Worm (Caenorhabditis elegans) whole organism, mixed stage, embryonic: ENCODE data around the gene trpp-9.

Source experiments
- M03D4.4 ChIP-seq: sonication (generic microtip); optimal IDR thresholded peaks from 2 replicates; lab custom pipeline; 2017; ENCODE audit warnings: mild to moderate bottlenecking, missing genetic modification characterization, missing compliant biosample characterization
- bed-3 ChIP-seq: fragments of 200-800 bp; sonication (Bioruptor generic); optimal IDR thresholded peaks from 3 replicates; lab custom pipeline; 2018; ENCODE audit warnings: mild to moderate bottlenecking, missing genetic modification characterization, moderate library complexity, missing compliant biosample characterization
- blmp-1 ChIP-seq: fragments of 150-350 bp; optimal IDR thresholded peaks from 2 replicates; lab custom pipeline; 2014; ENCODE audit warnings: missing biosample characterization, missing genetic modification characterization
- ces-1 ChIP-seq: fragments of 150-350 bp; optimal IDR thresholded peaks from 2 replicates; lab custom pipeline; 2014; ENCODE audit warnings: missing biosample characterization, missing genetic modification reagents, missing genetic modification characterization
- cnd-1 ChIP-seq: fragments of 200-800 bp; sonication (Bioruptor generic); optimal IDR thresholded peaks from 2 replicates; lab custom pipeline; 2018; ENCODE audit warnings: mild to moderate bottlenecking, missing genetic modification characterization, missing compliant biosample characterization
- drap-1 ChIP-seq: fragments of 200-800 bp; sonication (Bioruptor generic); optimal IDR thresholded peaks from 3 replicates; lab custom pipeline; 2018; ENCODE audit warnings: mild to moderate bottlenecking, missing genetic modification characterization, missing compliant biosample characterization
- elt-1 ChIP-seq: sonication (generic microtip); optimal IDR thresholded peaks from 2 replicates; lab custom pipeline; 2017; ENCODE audit warnings: missing genetic modification characterization, mild to moderate bottlenecking, missing compliant biosample characterization, antibody characterized with exemption, moderate library complexity, borderline replicate concordance; ENCODE audit not compliant: insufficient read depth
- elt-3 ChIP-seq: fragments of 150-350 bp; optimal IDR thresholded peaks from 2 replicates; lab custom pipeline; 2014; ENCODE audit warnings: missing biosample characterization, missing genetic modification characterization
- flh-1 ChIP-seq: fragments of 200-800 bp; sonication (Bioruptor generic); optimal IDR thresholded peaks from 2 replicates; lab custom pipeline; 2018; ENCODE audit warnings: mild to moderate bottlenecking, missing genetic modification characterization, moderate library complexity, missing compliant biosample characterization
- ham-2 ChIP-seq: fragments of 200-800 bp; sonication (Bioruptor generic); optimal IDR thresholded peaks from 2 replicates; lab custom pipeline; 2018; ENCODE audit warnings: mild to moderate bottlenecking, missing genetic modification characterization, missing compliant biosample characterization
- hlh-1 ChIP-seq: fragments of 150-350 bp; optimal IDR thresholded peaks from 2 replicates; lab custom pipeline; 2014; ENCODE audit warnings: missing biosample characterization, missing genetic modification reagents, missing genetic modification characterization
- lin-13 ChIP-seq: fragments of 150-350 bp; optimal IDR thresholded peaks from 2 replicates; lab custom pipeline; 2014; ENCODE audit warnings: missing biosample characterization, missing genetic modification characterization
- lsy-2 ChIP-seq: fragments of 150-350 bp; optimal IDR thresholded peaks from 2 replicates; lab custom pipeline; 2014; ENCODE audit warnings: missing biosample characterization, missing genetic modification characterization
- mab-5 ChIP-seq: fragments of 150-350 bp; optimal IDR thresholded peaks from 2 replicates; lab custom pipeline; 2014; ENCODE audit warnings: missing biosample characterization, missing genetic modification characterization
- nhr-2 ChIP-seq: fragments of 150-350 bp; optimal IDR thresholded peaks from 2 replicates; lab custom pipeline; 2014; ENCODE audit warnings: missing biosample characterization, missing genetic modification characterization
- pha-4 ChIP-seq: fragments of 150-350 bp; optimal IDR thresholded peaks from 2 replicates; lab custom pipeline; 2018; ENCODE audit warnings: missing biosample characterization, missing genetic modification reagents, missing genetic modification characterization
- sem-2 ChIP-seq: fragments of 200-800 bp; sonication (Bioruptor generic); optimal IDR thresholded peaks from 2 replicates; lab custom pipeline; 2018; ENCODE audit warnings: mild to moderate bottlenecking, missing genetic modification characterization, missing compliant biosample characterization
- snpc-4 ChIP-seq: fragments of 150-350 bp; optimal IDR thresholded peaks from 2 replicates; lab custom pipeline; 2014; ENCODE audit warnings: missing biosample characterization, missing genetic modification characterization
- sptf-1 ChIP-seq: sonication (generic microtip); optimal IDR thresholded peaks from 2 replicates; lab custom pipeline; 2017; ENCODE audit warnings: mild to moderate bottlenecking, missing genetic modification characterization, moderate library complexity, missing compliant biosample characterization
- tbx-8 ChIP-seq: fragments of 200-800 bp; sonication (Bioruptor generic); optimal IDR thresholded peaks from 2 replicates; lab custom pipeline; 2018; ENCODE audit warnings: mild to moderate bottlenecking, missing genetic modification characterization, moderate library complexity, missing compliant biosample characterization
- unc-120 ChIP-seq: sonication (generic microtip); optimal IDR thresholded peaks from 2 replicates; lab custom pipeline; 2017; ENCODE audit warnings: missing genetic modification characterization, missing compliant biosample characterization; ENCODE audit not compliant: poor library complexity, severe bottlenecking
- unc-39 ChIP-seq: fragments of 150-350 bp; optimal IDR thresholded peaks from 2 replicates; lab custom pipeline; 2014; ENCODE audit warnings: missing biosample characterization, missing genetic modification characterization
- unc-62 ChIP-seq: fragments of 150-350 bp; optimal IDR thresholded peaks from 2 replicates; lab custom pipeline; 2014; ENCODE audit warnings: missing biosample characterization, missing genetic modification reagents, missing genetic modification characterization
- zip-8 ChIP-seq: fragments of 150-350 bp; optimal IDR thresholded peaks from 2 replicates; lab custom pipeline; 2014; ENCODE audit warnings: missing biosample characterization, missing genetic modification characterization
- ztf-11 ChIP-seq: fragments of 150-350 bp; optimal IDR thresholded peaks from 2 replicates; lab custom pipeline; 2014; ENCODE audit warnings: missing biosample characterization, missing genetic modification characterization

Gene trpp-9

ce11 chrX:11555527-11556137, 8.1 kb upstream of the trpp-9 start:
- no peak for TF ChIP-seq lsy-2 (tag; lab: Kevin White, UChicago)
- no peak for TF ChIP-seq lin-13 (tag; lab: Kevin White, UChicago)
- TF ChIP-seq sem-2 (GFP tag; lab: Kevin White, UChicago) = no peak
- no peak for TF ChIP-seq drap-1 (GFP tag; lab: Kevin White, UChicago)
- no peak for TF ChIP-seq M03D4.4 (tag; lab: Kevin White, UChicago)
- TF ChIP-seq ztf-11 (tag; lab: Kevin White, UChicago) = no peak
- no peak for TF ChIP-seq zip-8 (tag; lab: Kevin White, UChicago)
- TF ChIP-seq flh-1 = no peak
- TF ChIP-seq hlh-1 (tag; lab: Kevin White, UChicago) = no peak
- no peak for TF ChIP-seq tbx-8 (GFP tag; lab: Kevin White, UChicago)
- no peak for TF ChIP-seq elt-3 (tag; lab: Kevin White, UChicago)
- TF ChIP-seq mab-5 (tag; lab: Kevin White, UChicago) = no peak
- TF ChIP-seq unc-39 (tag; lab: Kevin White, UChicago) = no peak
- no peak for TF ChIP-seq elt-1 (tag; lab: Kevin White, UChicago)
- TF ChIP-seq, all 35 proteins: peak for 0

DNA sequence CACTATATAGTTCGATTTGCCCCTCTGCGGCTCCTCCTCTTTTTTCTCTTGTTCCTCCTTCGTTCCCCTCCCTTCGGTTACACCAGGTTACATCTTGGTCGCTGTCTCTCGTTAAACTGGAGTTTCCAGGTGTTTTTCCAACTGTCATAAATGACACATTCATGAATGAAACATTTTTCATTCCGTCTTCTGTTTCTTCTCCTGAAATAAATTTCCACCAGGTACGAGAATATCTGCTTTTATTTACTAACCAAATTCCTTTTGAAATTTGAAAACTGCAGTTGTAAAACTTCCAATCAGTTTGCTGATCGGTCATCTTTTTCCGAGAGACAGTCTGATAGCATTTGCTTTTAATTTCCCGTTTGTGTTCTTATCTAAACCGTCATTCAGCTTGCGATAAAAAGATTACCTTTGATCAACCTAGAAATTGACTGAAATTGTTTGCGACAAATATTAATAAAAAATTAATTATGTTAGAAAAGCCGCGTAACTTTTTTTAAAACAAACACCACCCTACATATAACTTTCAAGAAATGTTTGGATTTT, 7.5 kb upstream of the trpp-9 start, which contains the start of gene C35C5.10:
C35C5.10 (plus strand) TSS at position 51 of the 546 bp plus-strand sequence.
- TF ChIP-seq zip-8 (tag; lab: Kevin White, UChicago) (no peak), lin-13 (tag; lab: Kevin White, UChicago) (no peak), flh-1 (no peak), unc-39 (tag; lab: Kevin White, UChicago) (no peak), blmp-1 (tag; lab: Kevin White, UChicago) (no peak), ztf-11 (tag; lab: Kevin White, UChicago) (no peak), cnd-1 (tag; lab: Kevin White, UChicago) (no peak), drap-1 (GFP tag; lab: Kevin White, UChicago) (no peak), sem-2 (GFP tag; lab: Kevin White, UChicago) (no peak), pha-4 (tag; lab: Kevin White, UChicago) (no peak), elt-1 (tag; lab: Kevin White, UChicago) (no peak)

- peak; percentile 89 for TF ChIP-seq ces-1 (GFP tag; lab: Kevin White, UChicago)
- TF ChIP-seq elt-1 (tag; lab: Kevin White, UChicago) = no peak
- TF ChIP-seq, all 35 proteins: peak for 1
These were observed 5.6 kb upstream of the trpp-9 start for ce11 chrX:11558156-11558555.

DNA sequence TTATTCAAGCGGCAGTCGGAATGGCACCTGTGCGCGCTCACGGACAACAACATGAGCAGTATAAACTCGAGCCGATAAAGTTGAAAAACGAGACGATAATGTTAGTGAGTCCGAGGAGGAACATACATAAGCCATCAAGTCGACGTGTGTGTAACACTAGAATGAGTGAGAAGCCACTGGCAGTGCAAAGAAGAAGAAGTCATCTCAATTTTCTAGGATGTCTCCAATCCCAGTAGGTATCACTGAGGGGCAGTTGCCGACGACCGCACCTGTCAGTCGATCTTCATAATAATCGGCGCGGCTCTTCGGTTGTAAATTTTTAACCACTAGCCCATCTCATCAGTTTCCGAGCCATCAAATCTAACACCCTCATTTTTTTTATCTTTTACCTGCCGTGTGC, 3.6 kb upstream of the trpp-9 start:
- TF ChIP-seq unc-120 (tag; lab: Kevin White, UChicago) = peak; percentile 64
- no peak for TF ChIP-seq pha-4 (tag; lab: Kevin White, UChicago)
- no peak for TF ChIP-seq snpc-4 (tag; lab: Kevin White, UChicago)
- peak; percentile 61 for TF ChIP-seq unc-62 (GFP tag; lab: Kevin White, UChicago)
- peak; percentile 72 for TF ChIP-seq hlh-1 (tag; lab: Kevin White, UChicago)

ce11 chrX:11560615-11561014, 3.1 kb upstream of the trpp-9 start, which contains the start of gene lev-8:
Gene lev-8 (plus strand): TSS chrX:11560915.
- no peak for TF ChIP-seq bed-3

ce11 chrX:11569744-11570359, 6.1 kb downstream of the trpp-9 start:
- TF ChIP-seq ham-2 (GFP tag; lab: Kevin White, UChicago) = no peak
- peak; percentile 98 for TF ChIP-seq ces-1 (GFP tag; lab: Kevin White, UChicago)
- TF ChIP-seq nhr-2 (tag; lab: Kevin White, UChicago) = no peak
- no peak for TF ChIP-seq bed-3

ce11 chrX:11571714-11572113, 8.0 kb downstream of the trpp-9 start:
- TF ChIP-seq ces-1 (GFP tag; lab: Kevin White, UChicago) = peak; percentile 46
- TF ChIP-seq ztf-11 (tag; lab: Kevin White, UChicago) = no peak
- TF ChIP-seq sptf-1 (tag; lab: Kevin White, UChicago) = no peak
